Fruit fly (Drosophila melanogaster) whole organism, pupa: ENCODE results near the gene MESR3.

ENCODE experiments used
- CG10348 ChIP-seq: fragments of 200-800 bp; sonication (Bioruptor generic); IDR thresholded peaks from 2 replicates; pipeline ENCODE4 v1.3.6; 2022; ENCODE audit warnings: missing biosample characterization, missing genetic modification characterization
- CG12605 ChIP-seq: fragments of 200-800 bp; sonication (Bioruptor generic); IDR thresholded peaks from 2 replicates; pipeline ENCODE4 v1.3.6; 2022; ENCODE audit warnings: missing biosample characterization, missing genetic modification characterization
- CG13204 ChIP-seq: fragments of 200-800 bp; sonication (Bioruptor generic); optimal IDR thresholded peaks from 2 replicates; lab custom pipeline; 2018; ENCODE audit warnings: missing biosample characterization, mild to moderate bottlenecking, missing genetic modification characterization, moderate library complexity
- CG14655 ChIP-seq: fragments of 200-800 bp; sonication (Bioruptor generic); optimal IDR thresholded peaks from 3 replicates; lab custom pipeline; 2017; ENCODE audit warnings: mild to moderate bottlenecking, missing biosample characterization, missing genetic modification reagents, missing genetic modification characterization
- CG15710 ChIP-seq: fragments of 200-800 bp; sonication (Bioruptor generic); optimal IDR thresholded peaks from 2 replicates; lab custom pipeline; 2018; ENCODE audit warnings: missing biosample characterization, mild to moderate bottlenecking, missing genetic modification characterization, moderate library complexity
- CG17806 ChIP-seq: fragments of 200-800 bp; sonication (Bioruptor generic); optimal IDR thresholded peaks from 2 replicates; lab custom pipeline; 2018; ENCODE audit warnings: missing biosample characterization, mild to moderate bottlenecking, missing genetic modification characterization, moderate library complexity
- CG32121 ChIP-seq: fragments of 200-800 bp; sonication (Bioruptor generic); IDR thresholded peaks from 2 replicates; pipeline ENCODE4 v1.3.6; 2022; ENCODE audit warnings: missing biosample characterization, missing genetic modification characterization
- CG34367 ChIP-seq: fragments of 200-800 bp; sonication (Bioruptor generic); optimal IDR thresholded peaks from 2 replicates; lab custom pipeline; 2018; ENCODE audit warnings: missing biosample characterization, mild to moderate bottlenecking, missing genetic modification characterization
- CG4496 ChIP-seq: fragments of 200-800 bp; sonication (Bioruptor generic); IDR thresholded peaks from 3 replicates; pipeline ENCODE4 v1.3.6; 2022; ENCODE audit warnings: missing biosample characterization, missing genetic modification characterization
- CG8159 ChIP-seq: fragments of 200-800 bp; sonication (Bioruptor generic); optimal IDR thresholded peaks from 3 replicates; lab custom pipeline; 2018; ENCODE audit warnings: missing biosample characterization, mild to moderate bottlenecking, missing genetic modification characterization, moderate library complexity
- CG8301 ChIP-seq: fragments of 200-800 bp; sonication (Bioruptor generic); optimal IDR thresholded peaks from 2 replicates; lab custom pipeline; 2018; ENCODE audit warnings: missing biosample characterization, mild to moderate bottlenecking, missing genetic modification characterization
- CG9948 ChIP-seq: fragments of 200-800 bp; sonication (Bioruptor generic); optimal IDR thresholded peaks from 2 replicates; lab custom pipeline; 2018; ENCODE audit warnings: missing biosample characterization, mild to moderate bottlenecking, missing genetic modification characterization, moderate library complexity
- D1 ChIP-seq: fragments of 200-800 bp; sonication (Bioruptor generic); optimal IDR thresholded peaks from 2 replicates; lab custom pipeline; 2018; ENCODE audit warnings: missing biosample characterization, mild to moderate bottlenecking, missing genetic modification characterization, moderate library complexity
- EcR ChIP-seq: fragments of 200-800 bp; sonication (Bioruptor generic); optimal IDR thresholded peaks from 3 replicates; lab custom pipeline; 2019; ENCODE audit warnings: missing biosample characterization, missing genetic modification characterization, mild to moderate bottlenecking, moderate library complexity, missing genetic modification reagents
- Ets98B ChIP-seq: fragments of 200-800 bp; sonication (Bioruptor generic); IDR thresholded peaks from 2 replicates; pipeline ENCODE4 v1.3.6; 2022; ENCODE audit warnings: missing biosample characterization, missing genetic modification characterization
- Pif1A ChIP-seq: fragments of 200-800 bp; sonication (Bioruptor generic); optimal IDR thresholded peaks from 3 replicates; lab custom pipeline; 2016; ENCODE audit warnings: missing biosample characterization, missing genetic modification characterization
- Pif1B ChIP-seq: fragments of 200-800 bp; sonication (Bioruptor generic); optimal IDR thresholded peaks from 3 replicates; lab custom pipeline; 2016; ENCODE audit warnings: missing biosample characterization, missing genetic modification characterization
- Snoo ChIP-seq: fragments of 200-800 bp; sonication (Bioruptor generic); optimal IDR thresholded peaks from 3 replicates; lab custom pipeline; 2017; ENCODE audit warnings: missing biosample characterization, mild to moderate bottlenecking, missing genetic modification characterization, inconsistent platforms
- fd96Ca ChIP-seq: fragments of 200-800 bp; sonication (Bioruptor generic); IDR thresholded peaks from 3 replicates; pipeline ENCODE4 v1.3.6; 2022; ENCODE audit warnings: missing biosample characterization, missing genetic modification characterization
- gl ChIP-seq: fragments of 200-800 bp; sonication (Bioruptor generic); optimal IDR thresholded peaks from 2 replicates; lab custom pipeline; 2018; ENCODE audit warnings: missing biosample characterization, mild to moderate bottlenecking, missing genetic modification characterization
- rn ChIP-seq: fragments of 200-800 bp; sonication (Bioruptor generic); IDR thresholded peaks from 2 replicates; pipeline ENCODE4 v1.3.6; 2022; ENCODE audit warnings: missing biosample characterization, missing genetic modification characterization

The MESR3 gene

dm6 chr2L:18626987-18627386, 9.9 kb downstream of the MESR3 start:
- TF ChIP-seq CG34367 (tag; lab: Kevin White, UChicago): no peak
- TF ChIP-seq CG17806: no peak
- TF ChIP-seq CG9948 (tag; lab: Kevin White, UChicago): no peak
- no peak for TF ChIP-seq gl (tag; lab: Kevin White, UChicago)
- peak; percentile 8 for TF ChIP-seq Snoo (tag; lab: Kevin White, UChicago)
- TF ChIP-seq Pif1A (GFP tag; lab: Kevin White, UChicago): no peak

dm6 chr2L:18628104-18628503, 11.0 kb downstream of the MESR3 start:
- TF ChIP-seq CG14655 (GFP tag; lab: Kevin White, UChicago): peak; percentile 84
- TF ChIP-seq CG10348 (GFP tag; lab: Robert Waterston, UW): no peak
- no peak for TF ChIP-seq gl (tag; lab: Kevin White, UChicago)
- peak; percentile 47 for TF ChIP-seq CG15710
- peak; percentile 76 for TF ChIP-seq Ets98B
- TF ChIP-seq Snoo (tag; lab: Kevin White, UChicago): peak; percentile 58
- TF ChIP-seq Pif1A (GFP tag; lab: Kevin White, UChicago): peak; percentile 64
- no peak for TF ChIP-seq EcR
- TF ChIP-seq CG8301 (tag; lab: Kevin White, UChicago): peak; percentile 82
- no peak for TF ChIP-seq CG34367 (tag; lab: Kevin White, UChicago)
- peak; percentile 38 for TF ChIP-seq D1 (tag; lab: Kevin White, UChicago)
- peak; percentile 75; the same call in 2 of the 3 replicates for TF ChIP-seq CG4496 (GFP tag; lab: Robert Waterston, UW)
- TF ChIP-seq CG12605: peak; percentile 29; the same call in 1 of the 2 replicates
- TF ChIP-seq CG8159 (tag; lab: Kevin White, UChicago): peak; percentile 57
- peak; percentile 56 for TF ChIP-seq CG9948 (tag; lab: Kevin White, UChicago)
- peak; percentile 37 for TF ChIP-seq CG13204 (GFP tag; lab: Kevin White, UChicago)
- TF ChIP-seq CG17806: peak; percentile 50
- TF ChIP-seq CG32121 (GFP tag; lab: Robert Waterston, UW): peak; percentile 69
- peak; percentile 34 for TF ChIP-seq Pif1B
- TF ChIP-seq rn (GFP tag; lab: Robert Waterston, UW): peak; percentile 66
- TF ChIP-seq fd96Ca (GFP tag; lab: Robert Waterston, UW): no peak

dm6 chr2L:18629144-18629543, 12.1 kb downstream of the MESR3 start:
- TF ChIP-seq CG13204 (GFP tag; lab: Kevin White, UChicago) (peak; percentile 24), Pif1B (no peak), EcR (peak; percentile 63)

dm6 chr2L:18630611-18631221, 13.7 kb downstream of the MESR3 start:
- TF ChIP-seq CG4496 (GFP tag; lab: Robert Waterston, UW): no peak
- TF ChIP-seq CG15710: no peak
- peak; percentile 77 for TF ChIP-seq EcR
- no peak for TF ChIP-seq CG9948 (tag; lab: Kevin White, UChicago)

DNA sequence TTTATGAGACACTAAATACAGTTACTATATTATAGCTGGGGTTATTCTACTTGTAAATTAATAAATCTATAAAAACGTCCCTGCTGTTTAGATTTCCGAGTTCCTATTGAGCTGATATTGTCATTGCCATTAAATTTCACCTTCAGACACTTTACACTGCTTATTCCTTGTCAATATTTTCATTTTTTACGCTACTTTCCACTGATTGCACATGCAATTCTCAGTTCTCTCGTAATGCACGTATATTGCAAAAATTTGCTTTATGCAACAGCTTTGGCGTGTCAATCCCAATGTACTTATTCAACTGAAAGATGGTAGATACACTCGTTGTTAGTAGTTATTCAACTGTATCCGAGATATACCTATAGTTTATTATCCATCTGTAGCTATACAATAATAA, 15.3 kb downstream of the MESR3 start:
- TF ChIP-seq CG15710 (no peak), Snoo (tag; lab: Kevin White, UChicago) (no peak), CG13204 (GFP tag; lab: Kevin White, UChicago) (no peak), Ets98B (no peak), CG32121 (GFP tag; lab: Robert Waterston, UW) (no peak), fd96Ca (GFP tag; lab: Robert Waterston, UW) (no peak), CG4496 (GFP tag; lab: Robert Waterston, UW) (no peak), Pif1A (GFP tag; lab: Kevin White, UChicago) (no peak), gl (tag; lab: Kevin White, UChicago) (no peak), D1 (tag; lab: Kevin White, UChicago) (no peak), rn (GFP tag; lab: Robert Waterston, UW) (no peak), CG10348 (GFP tag; lab: Robert Waterston, UW) (no peak), CG12605 (no peak), EcR (no peak)
- TF ChIP-seq, all 21 proteins: peak for 0

- TF ChIP-seq rn (GFP tag; lab: Robert Waterston, UW): no peak
- no peak for TF ChIP-seq CG8159 (tag; lab: Kevin White, UChicago)
- no peak for TF ChIP-seq gl (tag; lab: Kevin White, UChicago)
- TF ChIP-seq fd96Ca (GFP tag; lab: Robert Waterston, UW): no peak
- no peak for TF ChIP-seq EcR
- TF ChIP-seq CG17806: no peak
- TF ChIP-seq D1 (tag; lab: Kevin White, UChicago): no peak
- no peak for TF ChIP-seq CG12605
Observed at dm6 chr2L:18638945-18639344, 21.9 kb downstream of the MESR3 start.

dm6 chr2L:18641087-18641486, 24.0 kb downstream of the MESR3 start:
- no peak for TF ChIP-seq Ets98B
- no peak for TF ChIP-seq CG13204 (GFP tag; lab: Kevin White, UChicago)
- no peak for TF ChIP-seq CG15710
- no peak for TF ChIP-seq gl (tag; lab: Kevin White, UChicago)
- no peak for TF ChIP-seq CG4496 (GFP tag; lab: Robert Waterston, UW)
- no peak for TF ChIP-seq CG10348 (GFP tag; lab: Robert Waterston, UW)
